Worm (Caenorhabditis elegans) whole organism, midembryonic: ENCODE data around the gene Y46G5A.39.
A peak's percentile ranks its signal among the peaks of the same experiment; 100 is the strongest.

Source experiments
- T22C8.4 ChIP-seq: fragments of 200-800 bp; sonication (Bioruptor generic); IDR thresholded peaks from 2 replicates; pipeline ENCODE4 v1.3.6; 2022; ENCODE audit warnings: missing genetic modification characterization, missing compliant biosample characterization
- cog-1 ChIP-seq: sonication (generic microtip); optimal IDR thresholded peaks from 2 replicates; lab custom pipeline; 2016; ENCODE audit warnings: missing genetic modification characterization, missing compliant biosample characterization
- flt-1 ChIP-seq: fragments of 200-800 bp; sonication (Bioruptor generic); IDR thresholded peaks from 2 replicates; pipeline ENCODE4 v1.3.6; 2022; ENCODE audit warnings: missing genetic modification characterization, missing compliant biosample characterization
- klf-2 ChIP-seq: fragments of 200-800 bp; sonication (Bioruptor generic); conservative IDR thresholded peaks from 2 replicates; pipeline ENCODE4 v1.3.6; 2022; ENCODE audit warnings: missing genetic modification reagents, missing genetic modification characterization, missing compliant biosample characterization
- med-1 ChIP-seq: sonication (generic microtip); optimal IDR thresholded peaks from 2 replicates; lab custom pipeline; 2017; ENCODE audit warnings: missing genetic modification characterization, mild to moderate bottlenecking, missing compliant biosample characterization, antibody characterized with exemption, missing genetic modification reagents; ENCODE audit not compliant: insufficient read depth
- ref-1 ChIP-seq: fragments of 200-800 bp; sonication (Bioruptor generic); conservative IDR thresholded peaks from 2 replicates; pipeline ENCODE4 v1.3.6; 2022; ENCODE audit warnings: missing genetic modification reagents, missing genetic modification characterization, missing compliant biosample characterization
- tab-1 ChIP-seq: fragments of 200-800 bp; sonication (Bioruptor generic); IDR thresholded peaks from 2 replicates; pipeline ENCODE4 v1.3.6; 2022; ENCODE audit warnings: missing genetic modification characterization, missing compliant biosample characterization
- ztf-23 ChIP-seq: fragments of 200-800 bp; sonication (Bioruptor generic); IDR thresholded peaks from 2 replicates; pipeline ENCODE4 v1.3.6; 2022; ENCODE audit warnings: missing genetic modification reagents, missing genetic modification characterization, missing compliant biosample characterization
- ztf-29 ChIP-seq: fragments of 200-800 bp; sonication (Bioruptor generic); IDR thresholded peaks from 2 replicates; pipeline ENCODE4 v1.3.6; 2022; ENCODE audit warnings: missing genetic modification reagents, missing genetic modification characterization, missing compliant biosample characterization

Gene Y46G5A.39

DNA sequence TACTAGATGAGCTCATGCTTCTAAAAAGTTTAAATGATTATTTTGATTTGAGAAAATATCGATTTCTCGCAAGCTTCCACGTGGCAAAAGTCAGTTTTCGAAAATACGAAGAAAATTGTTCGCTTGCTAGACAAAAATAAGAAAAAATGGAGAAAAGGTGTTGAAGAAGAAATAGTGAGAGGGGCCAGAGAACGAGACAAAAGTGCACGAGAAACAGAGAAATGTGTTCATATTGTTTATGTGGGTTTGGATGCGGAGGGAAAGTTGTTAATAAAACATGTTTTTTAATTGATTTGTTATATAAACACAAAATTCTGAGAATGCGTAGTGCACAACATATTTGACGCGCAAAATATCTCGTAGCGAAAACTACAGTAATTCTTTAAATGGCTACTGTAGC lies 31.8 kb upstream of the Y46G5A.39 start, which contains the start of gene Y46G5A.15:
Gene Y46G5A.15 (minus strand): TSS at position 26 of the 400 bp plus-strand sequence.
- TF ChIP-seq T22C8.4 (GFP tag; lab: Robert Waterston, UW): no peak
- TF ChIP-seq med-1: no peak
- no peak for TF ChIP-seq flt-1 (GFP tag; lab: Robert Waterston, UW)
- TF ChIP-seq cog-1: no peak
- no peak for TF ChIP-seq klf-2 (GFP tag; lab: Robert Waterston, UW)
- TF ChIP-seq ref-1: no peak
- TF ChIP-seq tab-1 (GFP tag; lab: Robert Waterston, UW): no peak
- no peak for TF ChIP-seq ztf-23 (GFP tag; lab: Robert Waterston, UW)
- TF ChIP-seq ztf-29 (GFP tag; lab: Robert Waterston, UW): no peak

DNA sequence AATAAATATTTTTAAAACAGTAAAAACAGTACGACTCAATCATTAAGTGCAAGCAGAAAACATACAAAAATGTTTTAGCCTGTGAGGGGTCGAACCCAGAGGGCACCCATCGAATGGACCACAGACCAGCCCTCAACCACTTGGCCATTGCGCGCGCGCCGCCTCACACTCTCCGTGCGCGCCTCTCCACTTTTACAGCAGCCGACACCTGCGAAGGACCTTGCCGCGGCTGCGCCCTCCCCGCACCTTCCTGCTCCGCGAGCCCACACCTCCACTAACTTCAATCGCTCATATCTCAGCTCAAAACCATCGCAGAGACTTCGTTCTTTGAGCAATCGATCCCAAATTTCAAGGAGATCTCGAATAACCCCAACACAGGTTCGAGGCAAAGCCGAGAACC lies 24.7 kb upstream of the Y46G5A.39 start:
- TF ChIP-seq flt-1 (GFP tag; lab: Robert Waterston, UW) (peak; percentile 58), klf-2 (GFP tag; lab: Robert Waterston, UW) (peak; percentile 66; the same call in 1 of the 2 replicates), tab-1 (GFP tag; lab: Robert Waterston, UW) (peak; percentile 55; the same call in 1 of the 2 replicates)

DNA sequence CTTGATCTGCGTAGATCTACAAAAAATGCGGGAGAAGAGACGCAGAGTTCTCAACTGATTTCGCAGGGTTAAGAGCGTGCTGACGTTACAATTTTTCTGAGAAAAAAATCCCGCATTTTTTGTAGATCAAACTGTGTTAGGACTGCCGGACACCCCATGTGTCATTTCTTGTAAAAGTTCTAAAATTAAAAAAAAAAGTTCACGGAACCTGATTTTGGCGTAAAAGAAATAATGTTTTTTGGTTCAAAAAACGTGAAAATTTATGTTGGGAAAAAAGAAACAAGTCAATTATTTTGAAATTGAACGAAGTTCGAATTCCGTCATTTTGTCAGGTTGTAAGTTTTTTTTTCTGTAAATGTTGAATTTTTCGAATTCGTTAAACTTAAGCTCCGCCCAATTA lies 22.8 kb upstream of the Y46G5A.39 start, which contains the start of gene Y46G5A.34:
Gene Y46G5A.34 (plus strand): TSS at position 301 of the 400 bp plus-strand sequence.
- no peak for TF ChIP-seq klf-2 (GFP tag; lab: Robert Waterston, UW)
- TF ChIP-seq ztf-29 (GFP tag; lab: Robert Waterston, UW): no peak
- no peak for TF ChIP-seq ztf-23 (GFP tag; lab: Robert Waterston, UW)
- no peak for TF ChIP-seq cog-1
- TF ChIP-seq med-1: no peak
- no peak for TF ChIP-seq flt-1 (GFP tag; lab: Robert Waterston, UW)
- TF ChIP-seq tab-1 (GFP tag; lab: Robert Waterston, UW): no peak
- no peak for TF ChIP-seq T22C8.4 (GFP tag; lab: Robert Waterston, UW)
- TF ChIP-seq ref-1: no peak

DNA sequence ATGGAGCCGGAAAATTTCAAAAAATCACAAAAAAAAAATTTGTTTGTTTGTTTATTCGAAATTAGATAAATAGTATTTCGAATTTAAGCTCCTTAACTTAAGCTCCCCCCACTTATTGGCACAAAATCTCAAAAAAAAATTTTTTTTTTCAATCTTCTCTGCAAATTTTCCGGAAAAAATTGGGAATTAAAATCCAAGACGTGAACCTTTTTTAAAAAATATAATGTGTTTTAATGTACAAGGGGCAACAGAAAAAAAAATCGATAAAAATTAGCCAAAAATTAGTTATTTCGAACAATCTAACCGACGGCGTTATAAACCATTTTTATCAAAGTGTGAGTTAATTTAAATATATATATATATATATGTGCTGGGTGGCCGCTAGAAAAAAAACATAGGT lies 20.8 kb upstream of the Y46G5A.39 start, which contains the start of gene Y46G5A.14:
Gene Y46G5A.14 (plus strand): TSS at position 301 of the 400 bp plus-strand sequence.
- TF ChIP-seq klf-2 (GFP tag; lab: Robert Waterston, UW) (no peak), cog-1 (no peak), flt-1 (GFP tag; lab: Robert Waterston, UW) (no peak), med-1 (no peak), T22C8.4 (GFP tag; lab: Robert Waterston, UW) (no peak), ztf-23 (GFP tag; lab: Robert Waterston, UW) (no peak), ref-1 (no peak), ztf-29 (GFP tag; lab: Robert Waterston, UW) (no peak), tab-1 (GFP tag; lab: Robert Waterston, UW) (no peak)

DNA sequence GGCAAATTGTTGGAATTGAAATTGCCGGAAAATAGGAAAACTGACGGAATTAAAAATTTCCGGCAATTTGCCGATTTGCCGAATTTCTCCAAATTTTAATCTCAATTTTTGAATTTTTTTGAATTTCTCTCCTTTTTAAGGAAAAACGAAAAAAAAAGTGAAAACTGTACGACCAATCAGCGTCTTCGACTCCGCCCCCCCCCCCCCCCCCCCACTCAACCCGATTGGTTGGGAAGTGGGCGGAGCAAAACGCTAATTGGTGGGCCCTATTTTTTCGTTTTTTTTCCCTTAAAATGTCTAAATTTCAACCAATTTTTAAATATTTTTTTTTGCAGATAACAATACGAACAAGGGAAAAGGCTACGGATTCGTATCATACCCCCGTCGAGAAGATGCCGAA lies 16.3 kb upstream of the Y46G5A.39 start:
- TF ChIP-seq med-1 (no peak), ztf-29 (GFP tag; lab: Robert Waterston, UW) (no peak), ref-1 (no peak), ztf-23 (GFP tag; lab: Robert Waterston, UW) (no peak), tab-1 (GFP tag; lab: Robert Waterston, UW) (no peak), cog-1 (no peak), flt-1 (GFP tag; lab: Robert Waterston, UW) (no peak), klf-2 (GFP tag; lab: Robert Waterston, UW) (no peak), T22C8.4 (GFP tag; lab: Robert Waterston, UW) (no peak)

DNA sequence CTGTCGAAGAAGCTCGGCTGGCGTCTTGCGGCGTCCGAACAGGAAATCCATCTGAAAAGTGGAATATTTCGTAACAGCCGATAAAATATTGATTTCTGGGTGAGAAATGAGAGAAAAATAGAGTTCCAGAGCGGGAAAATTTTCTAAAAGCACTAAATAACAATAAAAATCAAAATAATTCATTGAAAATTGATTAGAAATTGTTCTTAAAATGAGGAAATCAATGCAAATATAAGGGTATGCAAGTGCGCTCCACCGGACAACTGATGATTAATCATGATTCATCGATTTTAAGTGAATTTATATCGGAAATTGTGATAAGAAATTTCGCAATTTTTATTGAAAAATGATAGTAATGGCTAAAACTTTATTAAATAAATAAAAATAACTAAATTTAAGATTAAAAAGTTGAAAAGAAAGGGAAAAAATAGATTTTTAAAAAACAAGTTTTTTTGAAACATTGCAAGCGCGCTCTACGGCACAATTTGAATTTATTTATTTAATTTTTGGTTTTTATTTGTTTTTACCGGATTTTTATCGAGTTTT lies 14.6 kb upstream of the Y46G5A.39 start, which contains the start of the genes vps-2 and tiar-2:
Gene vps-2 (minus strand): TSS at position 51 of the 546 bp plus-strand sequence.
Gene tiar-2 (plus strand): TSS at position 520 of the 546 bp plus-strand sequence.
- TF ChIP-seq T22C8.4 (GFP tag; lab: Robert Waterston, UW) (peak; percentile 52; the same call in 1 of the 2 replicates), ref-1 (no peak), ztf-29 (GFP tag; lab: Robert Waterston, UW) (no peak)

DNA sequence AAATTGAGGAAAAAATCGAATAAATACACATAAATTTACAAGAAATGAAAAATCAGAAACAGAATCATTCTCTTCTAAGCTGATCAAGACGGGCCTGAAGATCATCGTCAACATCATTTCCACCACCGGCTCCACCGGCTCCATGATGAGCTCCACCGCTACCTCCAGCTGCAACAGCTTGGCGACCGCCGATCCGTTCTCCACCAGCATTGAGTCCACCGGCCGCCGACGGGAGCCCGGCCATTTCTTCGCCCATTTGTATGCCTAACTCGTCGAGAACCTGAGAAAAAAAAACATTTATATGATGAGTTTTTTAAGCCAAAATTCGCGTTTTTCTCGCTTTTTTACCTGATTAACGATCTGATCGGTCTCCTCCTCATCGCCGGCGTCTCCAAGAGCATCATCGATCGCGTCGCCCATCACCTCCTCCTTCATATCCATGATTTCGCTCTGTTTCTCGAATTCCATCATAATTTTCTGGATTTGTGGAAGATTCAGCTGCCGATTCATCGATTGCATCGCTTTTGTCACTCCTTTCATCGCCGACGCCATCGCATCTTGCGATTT lies 13.7 kb upstream of the Y46G5A.39 start:
- no peak for TF ChIP-seq T22C8.4 (GFP tag; lab: Robert Waterston, UW)
- no peak for TF ChIP-seq ref-1
- no peak for TF ChIP-seq tab-1 (GFP tag; lab: Robert Waterston, UW)

DNA sequence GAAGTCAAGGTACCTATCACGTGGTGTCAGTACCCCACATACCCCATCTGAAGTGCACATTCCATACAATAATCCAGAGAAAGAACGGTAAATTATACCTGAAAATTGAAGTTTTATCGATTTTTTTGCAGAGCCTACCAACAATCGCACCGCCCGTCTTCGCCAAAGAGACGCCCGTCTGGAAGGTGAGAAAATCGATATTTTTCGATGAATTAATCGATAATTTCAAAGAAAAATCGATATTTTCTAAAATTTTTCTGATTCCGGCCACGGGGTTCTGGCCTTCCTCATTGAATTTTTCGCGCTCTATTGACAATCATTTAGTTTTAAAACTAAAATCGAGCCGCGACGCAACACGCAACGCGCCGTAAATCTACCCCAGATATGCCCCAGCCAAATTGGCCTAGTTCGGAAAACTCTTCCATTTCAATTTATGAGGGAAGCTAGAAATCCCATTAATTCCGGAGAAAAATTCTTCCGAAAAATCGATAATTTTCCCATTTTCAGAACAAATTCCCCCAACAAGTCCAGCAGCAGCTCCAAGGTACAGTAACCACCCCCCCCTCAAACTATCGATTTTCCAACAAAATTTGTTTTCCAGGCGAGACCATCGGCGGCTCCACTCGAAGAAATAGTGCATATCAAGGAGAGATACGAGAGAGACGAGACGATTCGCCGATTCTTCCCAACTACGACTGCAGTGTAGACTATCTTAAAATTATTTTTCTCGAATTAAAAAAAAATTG lies 13.0 kb upstream of the Y46G5A.39 start:
- TF ChIP-seq T22C8.4 (GFP tag; lab: Robert Waterston, UW): peak; percentile 60
- no peak for TF ChIP-seq ztf-23 (GFP tag; lab: Robert Waterston, UW)
- no peak for TF ChIP-seq med-1
- no peak for TF ChIP-seq cog-1

- TF ChIP-seq ref-1 (no peak), ztf-23 (GFP tag; lab: Robert Waterston, UW) (no peak), flt-1 (GFP tag; lab: Robert Waterston, UW) (no peak), ztf-29 (GFP tag; lab: Robert Waterston, UW) (no peak), med-1 (no peak), T22C8.4 (GFP tag; lab: Robert Waterston, UW) (no peak), tab-1 (GFP tag; lab: Robert Waterston, UW) (no peak), cog-1 (no peak), klf-2 (GFP tag; lab: Robert Waterston, UW) (no peak)
Measured at ce11 chrII:12764476-12764875, 10.9 kb upstream of the Y46G5A.39 start.

- TF ChIP-seq med-1 (no peak), tab-1 (GFP tag; lab: Robert Waterston, UW) (no peak), T22C8.4 (GFP tag; lab: Robert Waterston, UW) (no peak), ztf-29 (GFP tag; lab: Robert Waterston, UW) (no peak), ref-1 (no peak), flt-1 (GFP tag; lab: Robert Waterston, UW) (no peak), ztf-23 (GFP tag; lab: Robert Waterston, UW) (no peak)
Measured at ce11 chrII:12760497-12760896, 6.9 kb upstream of the Y46G5A.39 start, which contains the start of gene cnp-2. TSS of gene cnp-2 (plus strand) at chrII:12760797.
